Worm (Caenorhabditis elegans): ENCODE measurements around the gene cpt-6.
A peak's percentile ranks its signal among the peaks of the same experiment; 100 is the strongest.

The cpt-6 gene

ce11 chrV:6464765-6465164 is 29.0 kb downstream of the cpt-6 start, which contains the start of gene unc-83:
unc-83 (plus strand) TSS chrV:6465065.
- TF ChIP-seq lsy-27 (tag; optimal IDR thresholded peaks at IDR 0.05; ENCODE audit: borderline replicate concordance, insufficient read depth) (no peak), ceh-40 (GFP tag; IDR thresholded peaks at IDR 0.05) (no peak), lir-1 (GFP tag; conservative IDR thresholded peaks at IDR 0.05) (no peak), efl-1 (GFP tag; optimal IDR thresholded peaks at IDR 0.05) (no peak), ceh-79 (tag; optimal IDR thresholded peaks at IDR 0.05) (no peak), zim-3 (tag; optimal IDR thresholded peaks at IDR 0.05) (no peak), lag-1 (GFP tag; IDR thresholded peaks at IDR 0.05) (no peak), egl-18 (GFP tag; IDR thresholded peaks at IDR 0.05) (no peak), F55B11.4 (tag; optimal IDR thresholded peaks at IDR 0.05; ENCODE audit: borderline replicate concordance, insufficient read depth) (no peak), madf-6 (GFP tag; IDR thresholded peaks at IDR 0.05) (no peak), somi-1 (GFP tag; optimal IDR thresholded peaks at IDR 0.05) (no peak), T26A5.8 (tag; optimal IDR thresholded peaks at IDR 0.05) (no peak), rpc-1 (optimal IDR thresholded peaks at IDR 0.05) (no peak), rpc-1 (tag; optimal IDR thresholded peaks at IDR 0.05) (no peak), F22D6.2 (tag; optimal IDR thresholded peaks at IDR 0.05) (no peak), B0261.1 (tag; optimal IDR thresholded peaks at IDR 0.05) (no peak), ztf-25 (GFP tag; IDR thresholded peaks at IDR 0.05) (no peak), tbp1 (GFP tag; optimal IDR thresholded peaks at IDR 0.05) (no peak)

- TF ChIP-seq gei-17 (GFP tag; optimal IDR thresholded peaks at IDR 0.05) (no peak), ztf-25 (GFP tag; IDR thresholded peaks at IDR 0.05) (no peak), athp-1 (tag; optimal IDR thresholded peaks at IDR 0.05) (no peak), madf-6 (GFP tag; IDR thresholded peaks at IDR 0.05) (no peak), pha-4 (tag; optimal IDR thresholded peaks at IDR 0.05) (no peak), hlh-26 (GFP tag; conservative IDR thresholded peaks at IDR 0.05) (no peak), Y67H2A.10 (GFP tag; conservative IDR thresholded peaks at IDR 0.05) (no peak), aptf-3 (GFP tag; IDR thresholded peaks at IDR 0.05) (no peak), ztf-26 (tag; optimal IDR thresholded peaks at IDR 0.05) (no peak), Y79H2A.3 (GFP tag; conservative IDR thresholded peaks at IDR 0.05) (no peak), mes-4 (tag; optimal IDR thresholded peaks at IDR 0.05) (no peak), unc-130 (GFP tag; optimal IDR thresholded peaks at IDR 0.05) (no peak), lin-40 (tag; optimal IDR thresholded peaks at IDR 0.05) (no peak), sdz-38 (tag; optimal IDR thresholded peaks at IDR 0.05) (no peak), mcd-1 (GFP tag; IDR thresholded peaks at IDR 0.05) (no peak), madf-10 (tag; optimal IDR thresholded peaks at IDR 0.05) (no peak), nfya-2 (GFP tag; IDR thresholded peaks at IDR 0.05) (no peak), C17E4.6 (GFP tag; IDR thresholded peaks at IDR 0.05) (no peak), egl-18 (GFP tag; IDR thresholded peaks at IDR 0.05) (no peak)
These were observed 29.5 kb downstream of the cpt-6 start for ce11 chrV:6464238-6464637.

ce11 chrV:6462606-6463005 is 31.1 kb downstream of the cpt-6 start:
- TF ChIP-seq attf-3 (GFP tag; conservative IDR thresholded peaks at IDR 0.05) = no peak
- TF ChIP-seq egrh-3 (GFP tag; IDR thresholded peaks at IDR 0.05) = no peak
- TF ChIP-seq hmg-1.2 (GFP tag; IDR thresholded peaks at IDR 0.05) = peak; percentile 22; the same call in 1 of the 2 replicates
- peak; percentile 48 for TF ChIP-seq nhr-80 (tag; optimal IDR thresholded peaks at IDR 0.05)
- no peak for TF ChIP-seq B0261.1 (tag; optimal IDR thresholded peaks at IDR 0.05)
- peak; percentile 7 for TF ChIP-seq lin-40 (tag; optimal IDR thresholded peaks at IDR 0.05)
- no peak for TF ChIP-seq gei-17 (GFP tag; optimal IDR thresholded peaks at IDR 0.05)
- no peak for TF ChIP-seq ztf-22 (GFP tag; optimal IDR thresholded peaks at IDR 0.05)
- peak; percentile 30 for TF ChIP-seq attf-5 (GFP tag; optimal IDR thresholded peaks at IDR 0.05)
- no peak for TF ChIP-seq ztf-26 (tag; optimal IDR thresholded peaks at IDR 0.05)
- no peak for TF ChIP-seq lag-1 (GFP tag; IDR thresholded peaks at IDR 0.05)
- TF ChIP-seq nhr-179 (tag; optimal IDR thresholded peaks at IDR 0.05) = no peak
- TF ChIP-seq ztf-28 (GFP tag; IDR thresholded peaks at IDR 0.05) = no peak
- TF ChIP-seq lin-54 (GFP tag; optimal IDR thresholded peaks at IDR 0.05) = no peak
